Fruit fly (Drosophila melanogaster) S2 (cell line): Measurements from ENCODE around the gene GstD11.

Experiments used
- CG8478 ChIP-seq: fragments of >200 bp; optimal IDR thresholded peaks from 2 replicates; lab custom pipeline; 2018
- CTCF ChIP-seq, 2 experiments: fragments of >200 bp; optimal IDR thresholded peaks; 2 replicates each; lab custom pipeline; 2018

The GstD11 gene

dm6 chr3R:12369135-12369792, 13.9 kb upstream of the GstD11 start, which contains the start of gene GstD1:
Gene GstD1 (minus strand): TSS chr3R:12369268.
- TF ChIP-seq CTCF (optimal IDR thresholded peaks at IDR 0.05; lab: Kevin White, UChicago) = no peak
- no peak for TF ChIP-seq CG8478 (lab: Kevin White, UChicago)

dm6 chr3R:12369793-12370642, 13.1 kb upstream of the GstD11 start:
- TF ChIP-seq CTCF (optimal IDR thresholded peaks at IDR 0.05; lab: Kevin White, UChicago) = no peak
- TF ChIP-seq CG8478 (lab: Kevin White, UChicago) = no peak

dm6 chr3R:12370643-12370995, 12.5 kb upstream of the GstD11 start:
- TF ChIP-seq CTCF (optimal IDR thresholded peaks at IDR 0.05; lab: Kevin White, UChicago) (no peak), CG8478 (lab: Kevin White, UChicago) (no peak)

dm6 chr3R:12371671-12372070, 11.5 kb upstream of the GstD11 start, which contains the start of gene GstD2:
Gene GstD2 (plus strand): TSS chr3R:12371971.
- TF ChIP-seq CG8478 (lab: Kevin White, UChicago) (no peak), CTCF (optimal IDR thresholded peaks at IDR 0.05; lab: Kevin White, UChicago) (no peak)

- TF ChIP-seq CG8478 (lab: Kevin White, UChicago) = no peak
- TF ChIP-seq CTCF (optimal IDR thresholded peaks at IDR 0.05; lab: Kevin White, UChicago) = no peak
These were observed 10.3 kb upstream of the GstD11 start, which contains the start of gene GstD3 for dm6 chr3R:12372800-12373199. Gene GstD3 (plus strand): TSS chr3R:12373068.

- TF ChIP-seq CG8478 (lab: Kevin White, UChicago) (no peak), CTCF (optimal IDR thresholded peaks at IDR 0.05; lab: Kevin White, UChicago) (no peak)
These were observed 9.3 kb upstream of the GstD11 start, which contains the start of gene GstD4 for dm6 chr3R:12373800-12374199. Gene GstD4 (plus strand): TSS chr3R:12374100.

dm6 chr3R:12375258-12375783, 7.8 kb upstream of the GstD11 start, which contains the start of gene GstD5:
Gene GstD5 (plus strand): TSS chr3R:12375733.
- no peak for TF ChIP-seq CTCF (optimal IDR thresholded peaks at IDR 0.05; lab: Kevin White, UChicago)
- TF ChIP-seq CG8478 (lab: Kevin White, UChicago) = no peak

- TF ChIP-seq CG8478 (lab: Kevin White, UChicago) = no peak
- no peak for TF ChIP-seq CTCF (optimal IDR thresholded peaks at IDR 0.05; lab: Kevin White, UChicago)
These were observed 6.3 kb upstream of the GstD11 start, which contains the start of gene GstD6 for dm6 chr3R:12376828-12377227. Gene GstD6 (plus strand): TSS chr3R:12377128.

dm6 chr3R:12378200-12378599, 4.9 kb upstream of the GstD11 start, which contains the start of gene GstD7:
Gene GstD7 (plus strand): TSS chr3R:12378500.
- no peak for TF ChIP-seq CTCF (optimal IDR thresholded peaks at IDR 0.05; lab: Kevin White, UChicago)
- no peak for TF ChIP-seq CG8478 (lab: Kevin White, UChicago)

- TF ChIP-seq CG8478 (lab: Kevin White, UChicago) (no peak), CTCF (optimal IDR thresholded peaks at IDR 0.05; lab: Kevin White, UChicago) (no peak)
These were observed 3.9 kb upstream of the GstD11 start for dm6 chr3R:12379249-12379648.

dm6 chr3R:12379708-12380107, 3.4 kb upstream of the GstD11 start, which contains the start of gene GstD8:
Gene GstD8 (plus strand): TSS chr3R:12380008.
- no peak for TF ChIP-seq CG8478 (lab: Kevin White, UChicago)
- no peak for TF ChIP-seq CTCF (optimal IDR thresholded peaks at IDR 0.05; lab: Kevin White, UChicago)

dm6 chr3R:12381130-12381700, 1.9 kb upstream of the GstD11 start:
- TF ChIP-seq CTCF (optimal IDR thresholded peaks at IDR 0.05; lab: Kevin White, UChicago) = no peak
- no peak for TF ChIP-seq CG8478 (lab: Kevin White, UChicago)

- TF ChIP-seq CTCF (optimal IDR thresholded peaks at IDR 0.05; lab: Kevin White, UChicago) (no peak), CG8478 (lab: Kevin White, UChicago) (no peak)
These were observed 573 bp upstream of the GstD11 start, which contains the start of gene CG10035 for dm6 chr3R:12382563-12382962. Gene CG10035 (minus strand): TSS chr3R:12382691.

- TF ChIP-seq CG8478 (lab: Kevin White, UChicago) = no peak
- TF ChIP-seq CTCF (optimal IDR thresholded peaks at IDR 0.05; lab: Kevin White, UChicago) = peak in 1 of 2 experiments; percentile 29
These were observed 648 bp downstream of the GstD11 start for dm6 chr3R:12383784-12384183.
